Worm (Caenorhabditis elegans): Measurements from ENCODE around the gene F44E2.7.

DNA sequence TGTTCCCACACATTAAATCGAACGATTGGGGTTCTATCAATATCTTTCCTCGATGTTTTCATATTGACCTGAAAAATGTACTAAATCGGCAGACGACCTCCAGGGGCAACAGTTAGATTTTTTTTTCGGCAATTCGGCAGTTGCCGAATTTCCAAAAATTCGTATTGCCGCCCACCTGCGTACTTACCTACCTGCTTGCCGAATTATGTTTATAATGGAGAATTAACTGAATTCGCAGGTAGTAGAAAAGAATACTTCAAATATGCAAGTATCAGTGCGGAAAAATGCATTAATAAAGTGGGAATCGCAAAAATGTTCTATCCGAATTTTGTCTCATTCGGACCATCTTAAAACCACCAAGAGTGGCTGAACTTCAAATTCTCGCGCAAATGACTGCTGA is 21.4 kb upstream of the F44E2.7 start:
- TF ChIP-seq daf-12 (tag; optimal IDR thresholded peaks at IDR 0.05): no peak
- TF ChIP-seq aly-2 (tag; optimal IDR thresholded peaks at IDR 0.05): no peak
- no peak for TF ChIP-seq jun-1 (tag; optimal IDR thresholded peaks at IDR 0.05)
- TF ChIP-seq ces-1 (GFP tag; optimal IDR thresholded peaks at IDR 0.05): no peak
- TF ChIP-seq nhr-77 (tag; optimal IDR thresholded peaks at IDR 0.05): no peak

Data from whole organism, L4 larva.